Worm (Caenorhabditis elegans): Measurements from ENCODE around the gene unc-112.
A peak's percentile ranks its signal among the peaks of the same experiment; 100 is the strongest.

Gene unc-112

DNA sequence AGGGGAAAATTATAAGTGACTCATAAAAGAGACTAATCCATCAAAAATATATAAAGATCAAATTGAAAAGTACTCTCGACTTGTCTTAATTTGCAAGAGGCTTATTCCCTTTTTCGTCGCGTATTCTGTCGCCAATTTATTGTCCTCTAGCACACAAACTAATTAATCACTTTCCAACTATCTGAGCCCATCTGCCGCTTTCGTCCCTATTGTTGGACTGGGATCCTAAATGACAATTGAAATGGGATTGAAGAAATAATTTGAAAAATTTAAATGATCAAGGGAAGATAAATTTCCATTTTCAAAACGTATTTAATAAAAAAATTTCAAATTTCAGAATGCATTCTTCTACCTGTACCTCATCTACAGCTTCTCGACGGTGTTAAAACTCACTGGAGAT is 45.8 kb downstream of the unc-112 start:
- TF ChIP-seq sptf-1 (tag; optimal IDR thresholded peaks at IDR 0.05), result no peak
- no peak for TF ChIP-seq lin-13 (tag; optimal IDR thresholded peaks at IDR 0.05)
- no peak for TF ChIP-seq nhr-2 (tag; optimal IDR thresholded peaks at IDR 0.05)
- no peak for TF ChIP-seq unc-39 (tag; optimal IDR thresholded peaks at IDR 0.05)
- TF ChIP-seq unc-62 (GFP tag; optimal IDR thresholded peaks at IDR 0.05), result peak; percentile 36
- TF ChIP-seq flh-1 (GFP tag; optimal IDR thresholded peaks at IDR 0.05), result no peak
- TF ChIP-seq mab-5 (tag; optimal IDR thresholded peaks at IDR 0.05), result no peak
- TF ChIP-seq nhr-12 (tag; optimal IDR thresholded peaks at IDR 0.05), result no peak
- no peak for TF ChIP-seq snpc-4 (tag; optimal IDR thresholded peaks at IDR 0.05)
- TF ChIP-seq drap-1 (GFP tag; optimal IDR thresholded peaks at IDR 0.05), result no peak
- no peak for TF ChIP-seq ztf-11 (tag; optimal IDR thresholded peaks at IDR 0.05)
- peak; percentile 84 for TF ChIP-seq ces-1 (GFP tag; optimal IDR thresholded peaks at IDR 0.05)
- no peak for TF ChIP-seq ceh-83 (GFP tag; optimal IDR thresholded peaks at IDR 0.05)
- TF ChIP-seq M03D4.4 (tag; optimal IDR thresholded peaks at IDR 0.05), result no peak
- TF ChIP-seq sem-2 (GFP tag; optimal IDR thresholded peaks at IDR 0.05), result no peak
- TF ChIP-seq blmp-1 (tag; optimal IDR thresholded peaks at IDR 0.05), result no peak
- no peak for TF ChIP-seq mls-2 (tag; optimal IDR thresholded peaks at IDR 0.05)
- no peak for TF ChIP-seq elt-1 (tag; optimal IDR thresholded peaks at IDR 0.05; ENCODE audit: borderline replicate concordance, insufficient read depth)
- no peak for TF ChIP-seq unc-120 (tag; optimal IDR thresholded peaks at IDR 0.05; ENCODE audit: poor library complexity, severe bottlenecking)
- peak; percentile 45 for TF ChIP-seq cnd-1 (tag; optimal IDR thresholded peaks at IDR 0.05)
- no peak for TF ChIP-seq tbx-8 (GFP tag; optimal IDR thresholded peaks at IDR 0.05)

DNA sequence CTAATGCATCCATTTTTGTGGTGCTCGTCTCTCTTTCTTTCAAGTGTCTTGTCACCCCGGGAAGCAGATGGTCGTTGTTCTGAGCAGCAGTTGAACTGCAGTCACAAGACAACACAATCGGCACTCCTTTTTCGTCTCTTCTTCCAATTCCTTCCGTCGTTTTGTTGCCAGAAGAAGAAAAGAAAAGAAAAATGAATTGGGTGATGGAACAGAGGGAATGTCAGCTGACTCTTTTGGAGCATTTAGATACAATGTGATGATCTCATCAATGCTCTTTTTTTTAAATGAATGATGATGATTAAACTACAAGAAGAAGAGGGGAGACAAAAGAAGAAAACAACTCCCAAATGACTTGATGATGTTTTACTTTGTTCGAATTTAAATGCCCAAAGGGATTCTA is 46.5 kb downstream of the unc-112 start:
- TF ChIP-seq nhr-237 (tag; optimal IDR thresholded peaks at IDR 0.05), result no peak
- TF ChIP-seq ztf-11 (tag; optimal IDR thresholded peaks at IDR 0.05), result no peak
- TF ChIP-seq elt-1 (tag; optimal IDR thresholded peaks at IDR 0.05; ENCODE audit: borderline replicate concordance, insufficient read depth), result no peak
- TF ChIP-seq mab-5 (tag; optimal IDR thresholded peaks at IDR 0.05), result no peak
- TF ChIP-seq ces-1 (GFP tag; optimal IDR thresholded peaks at IDR 0.05), result peak; percentile 25
- no peak for TF ChIP-seq nhr-76 (tag; optimal IDR thresholded peaks at IDR 0.05)
- no peak for TF ChIP-seq lin-13 (tag; optimal IDR thresholded peaks at IDR 0.05)
- TF ChIP-seq zip-8 (tag; optimal IDR thresholded peaks at IDR 0.05), result no peak
- TF ChIP-seq tbx-8 (GFP tag; optimal IDR thresholded peaks at IDR 0.05), result no peak
- no peak for TF ChIP-seq M03D4.4 (tag; optimal IDR thresholded peaks at IDR 0.05)
- TF ChIP-seq nhr-12 (tag; optimal IDR thresholded peaks at IDR 0.05), result no peak
- TF ChIP-seq unc-39 (tag; optimal IDR thresholded peaks at IDR 0.05), result no peak
- TF ChIP-seq ham-2 (GFP tag; optimal IDR thresholded peaks at IDR 0.05), result no peak
- no peak for TF ChIP-seq pha-4 (tag; optimal IDR thresholded peaks at IDR 0.05)
- TF ChIP-seq nhr-2 (tag; optimal IDR thresholded peaks at IDR 0.05), result no peak
- TF ChIP-seq hlh-1 (tag; optimal IDR thresholded peaks at IDR 0.05), result peak; percentile 17
- no peak for TF ChIP-seq nhr-28 (tag; optimal IDR thresholded peaks at IDR 0.05)
- no peak for TF ChIP-seq flh-1 (GFP tag; optimal IDR thresholded peaks at IDR 0.05)
- TF ChIP-seq sptf-1 (tag; optimal IDR thresholded peaks at IDR 0.05), result no peak
- TF ChIP-seq bed-3 (GFP tag; optimal IDR thresholded peaks at IDR 0.05), result no peak
- TF ChIP-seq cnd-1 (tag; optimal IDR thresholded peaks at IDR 0.05), result peak; percentile 43
- no peak for TF ChIP-seq lsy-2 (tag; optimal IDR thresholded peaks at IDR 0.05)
- TF ChIP-seq ceh-43 (GFP tag; optimal IDR thresholded peaks at IDR 0.05), result no peak

ce11 chrV:14648825-14649224 is 47.6 kb downstream of the unc-112 start:
- no peak for TF ChIP-seq snpc-4 (tag; optimal IDR thresholded peaks at IDR 0.05)
- TF ChIP-seq ces-1 (GFP tag; optimal IDR thresholded peaks at IDR 0.05), result peak; percentile 53
- no peak for TF ChIP-seq mls-2 (tag; optimal IDR thresholded peaks at IDR 0.05)
- TF ChIP-seq unc-62 (GFP tag; optimal IDR thresholded peaks at IDR 0.05), result no peak
- no peak for TF ChIP-seq sptf-1 (tag; optimal IDR thresholded peaks at IDR 0.05)

DNA sequence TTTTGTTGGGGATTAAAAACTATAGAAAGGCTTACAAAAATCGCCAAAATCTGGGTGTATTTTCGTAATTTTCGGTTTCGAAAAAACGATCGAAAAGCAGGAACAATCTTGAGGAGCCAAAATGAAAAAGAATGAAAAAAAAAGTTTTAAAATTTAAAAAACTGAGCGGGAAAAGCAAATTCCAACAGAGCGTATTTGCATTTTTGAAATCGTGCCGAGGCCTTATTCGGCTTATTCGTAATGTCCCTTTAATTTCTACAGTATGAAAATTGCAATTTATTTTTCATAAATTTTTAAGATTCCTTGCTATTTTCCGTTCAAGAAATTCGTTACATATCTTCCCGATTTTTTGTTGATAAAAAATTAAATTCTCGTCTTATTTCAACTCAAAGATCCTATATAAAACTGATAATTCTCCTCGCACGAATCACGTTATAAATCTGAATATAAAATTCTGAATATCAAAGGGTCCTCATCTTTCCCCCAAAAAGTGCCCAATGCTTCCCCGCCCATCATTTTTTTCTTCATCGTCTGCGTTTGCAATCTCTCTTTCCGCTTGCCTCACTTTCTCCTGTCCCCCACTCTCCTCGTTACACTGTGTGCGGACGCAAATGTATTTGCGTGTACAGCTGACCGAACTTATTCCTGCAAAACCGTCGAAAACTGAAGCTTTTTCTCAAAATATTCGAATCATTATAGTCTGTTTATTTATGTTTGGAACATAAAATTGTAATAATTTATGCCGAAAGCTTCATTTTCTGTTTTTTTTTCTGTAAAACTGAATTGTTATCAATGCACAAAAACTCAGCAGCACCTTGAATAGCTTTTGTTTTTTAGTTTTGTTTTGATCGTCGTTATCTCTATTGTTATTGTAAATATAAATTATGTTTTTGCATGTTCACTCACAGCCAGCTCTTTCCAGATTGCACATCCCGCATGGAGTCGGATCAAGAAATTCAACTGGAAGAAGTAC is 50.4 kb downstream of the unc-112 start, which contains the start of the genes rfc-1 and pmp-3:
rfc-1 (minus strand) TSS at position 163 of the 973 bp plus-strand sequence.
pmp-3 (plus strand) TSS at position 923 of the 973 bp plus-strand sequence.
- no peak for TF ChIP-seq mls-2 (tag; optimal IDR thresholded peaks at IDR 0.05)
- no peak for TF ChIP-seq pha-4 (tag; optimal IDR thresholded peaks at IDR 0.05)
- TF ChIP-seq M03D4.4 (tag; optimal IDR thresholded peaks at IDR 0.05), result no peak
- no peak for TF ChIP-seq cnd-1 (tag; optimal IDR thresholded peaks at IDR 0.05)
- TF ChIP-seq unc-62 (GFP tag; optimal IDR thresholded peaks at IDR 0.05), result peak; percentile 41
- no peak for TF ChIP-seq ceh-83 (GFP tag; optimal IDR thresholded peaks at IDR 0.05)
- no peak for TF ChIP-seq elt-1 (tag; optimal IDR thresholded peaks at IDR 0.05; ENCODE audit: borderline replicate concordance, insufficient read depth)
- no peak for TF ChIP-seq sem-2 (GFP tag; optimal IDR thresholded peaks at IDR 0.05)
- TF ChIP-seq hlh-1 (tag; optimal IDR thresholded peaks at IDR 0.05), result peak; percentile 0
- TF ChIP-seq nhr-76 (tag; optimal IDR thresholded peaks at IDR 0.05), result no peak
- no peak for TF ChIP-seq bed-3 (GFP tag; optimal IDR thresholded peaks at IDR 0.05)
- TF ChIP-seq unc-39 (tag; optimal IDR thresholded peaks at IDR 0.05), result no peak
- TF ChIP-seq nhr-237 (tag; optimal IDR thresholded peaks at IDR 0.05), result no peak
- TF ChIP-seq ces-1 (GFP tag; optimal IDR thresholded peaks at IDR 0.05), result no peak
- no peak for TF ChIP-seq lin-32 (GFP tag; optimal IDR thresholded peaks at IDR 0.05)
- no peak for TF ChIP-seq mep-1 (tag; optimal IDR thresholded peaks at IDR 0.05)
- TF ChIP-seq blmp-1 (tag; optimal IDR thresholded peaks at IDR 0.05), result peak; percentile 52
- TF ChIP-seq tbx-8 (GFP tag; optimal IDR thresholded peaks at IDR 0.05), result no peak
